Worm (Caenorhabditis elegans): ENCODE data around the gene str-16.

- TF ChIP-seq alr-1 (tag; optimal IDR thresholded peaks at IDR 0.05) (no peak), R02D3.7 (tag; optimal IDR thresholded peaks at IDR 0.05) (no peak), snpc-4 (tag; optimal IDR thresholded peaks at IDR 0.05) (no peak), ztf-11 (tag; optimal IDR thresholded peaks at IDR 0.05) (no peak), ztf-4 (tag; optimal IDR thresholded peaks at IDR 0.05) (no peak), crh-2 (tag; optimal IDR thresholded peaks at IDR 0.05) (no peak), lin-39 (tag; optimal IDR thresholded peaks at IDR 0.05) (no peak), ama-1 (optimal IDR thresholded peaks at IDR 0.05) (no peak), F13H6.1 (tag; optimal IDR thresholded peaks at IDR 0.05) (no peak), skn-1 (tag; optimal IDR thresholded peaks at IDR 0.05) (no peak), unc-62 (GFP tag; optimal IDR thresholded peaks at IDR 0.05) (no peak)
Observed at ce11 chrV:3266189-3266588, 29.5 kb downstream of the str-16 start, which contains the start of gene T28A11.17.
